Fruit fly (Drosophila melanogaster) whole organism, embryonic: ENCODE data around the gene Atf3.

Source experiments
- Atf3 ChIP-seq: fragments of 200-800 bp; sonication (Bioruptor generic); optimal IDR thresholded peaks from 3 replicates; lab custom pipeline; 2016; ENCODE audit warnings: missing biosample characterization, missing genetic modification characterization
- CG10431 ChIP-seq: fragments of 200-800 bp; sonication (Bioruptor generic); optimal IDR thresholded peaks from 3 replicates; lab custom pipeline; 2018; ENCODE audit warnings: missing biosample characterization, mild to moderate bottlenecking, missing genetic modification characterization
- CG11456 ChIP-seq: fragments of 200-800 bp; sonication (Bioruptor generic); IDR thresholded peaks from 3 replicates; pipeline ENCODE4 v1.3.6; 2022; ENCODE audit warnings: missing biosample characterization, missing genetic modification characterization
- CG12744 ChIP-seq: fragments of 200-800 bp; sonication (Bioruptor generic); optimal IDR thresholded peaks from 2 replicates; lab custom pipeline; 2016; ENCODE audit warnings: missing biosample characterization, missing genetic modification characterization
- CG14667 ChIP-seq: fragments of 200-800 bp; sonication (Bioruptor generic); IDR thresholded peaks from 2 replicates; pipeline ENCODE4 v1.3.6; 2022; ENCODE audit warnings: missing biosample characterization, missing genetic modification characterization
- CG14965 ChIP-seq: fragments of 200-800 bp; sonication (Bioruptor generic); optimal IDR thresholded peaks from 2 replicates; lab custom pipeline; 2016; ENCODE audit warnings: missing biosample characterization, missing genetic modification characterization, borderline replicate concordance
- CG15479 ChIP-seq: fragments of 200-800 bp; sonication (Bioruptor generic); optimal IDR thresholded peaks from 3 replicates; lab custom pipeline; 2019; ENCODE audit warnings: missing biosample characterization, mild to moderate bottlenecking, missing genetic modification characterization, moderate library complexity
- CG16779 ChIP-seq: fragments of 200-800 bp; sonication (Bioruptor generic); IDR thresholded peaks from 2 replicates; pipeline ENCODE4 v1.3.6; 2022; ENCODE audit warnings: missing biosample characterization, missing genetic modification characterization
- CG16813 ChIP-seq: fragments of 200-800 bp; sonication (Bioruptor generic); IDR thresholded peaks from 3 replicates; pipeline ENCODE4 v1.3.6; 2022; ENCODE audit warnings: missing biosample characterization, missing genetic modification characterization; ENCODE audit not compliant: partially characterized antibody
- CG17328 ChIP-seq: fragments of 200-800 bp; sonication (Bioruptor generic); IDR thresholded peaks from 2 replicates; pipeline ENCODE4 v1.3.6; 2022; ENCODE audit warnings: missing biosample characterization, missing genetic modification characterization
- CG17359 ChIP-seq: fragments of 200-800 bp; sonication (Bioruptor generic); optimal IDR thresholded peaks from 3 replicates; lab custom pipeline; 2018; ENCODE audit warnings: missing biosample characterization, mild to moderate bottlenecking, missing genetic modification characterization, moderate library complexity
- CG1792 ChIP-seq: fragments of 200-800 bp; sonication (Bioruptor generic); optimal IDR thresholded peaks from 2 replicates; lab custom pipeline; 2016; ENCODE audit warnings: missing biosample characterization, missing genetic modification characterization
- CG2120 ChIP-seq: fragments of 200-800 bp; sonication (Bioruptor generic); optimal IDR thresholded peaks from 3 replicates; lab custom pipeline; 2016; ENCODE audit warnings: missing biosample characterization, missing genetic modification characterization
- CG2678 ChIP-seq: fragments of 200-800 bp; sonication (Bioruptor generic); optimal IDR thresholded peaks from 3 replicates; lab custom pipeline; 2019; ENCODE audit warnings: missing biosample characterization, mild to moderate bottlenecking, missing genetic modification characterization, moderate library complexity
- CG2875 ChIP-seq: fragments of 200-800 bp; sonication (Bioruptor generic); optimal IDR thresholded peaks from 2 replicates; lab custom pipeline; 2017; ENCODE audit warnings: missing biosample characterization, mild to moderate bottlenecking, missing genetic modification characterization, missing genetic modification reagents
- CG2889 ChIP-seq: fragments of 200-800 bp; sonication (Bioruptor generic); IDR thresholded peaks from 3 replicates; pipeline ENCODE4 v1.3.6; 2022; ENCODE audit warnings: missing biosample characterization, missing genetic modification characterization
- CG42726 ChIP-seq: fragments of 200-800 bp; sonication (Bioruptor generic); IDR thresholded peaks from 2 replicates; pipeline ENCODE4 v1.3.6; 2022; ENCODE audit warnings: missing biosample characterization, missing genetic modification characterization; ENCODE audit not compliant: partially characterized antibody
- CG4730 ChIP-seq: fragments of 200-800 bp; sonication (Bioruptor generic); IDR thresholded peaks from 2 replicates; pipeline ENCODE4 v1.3.6; 2022; ENCODE audit warnings: missing biosample characterization, missing genetic modification characterization
- CG4820 ChIP-seq: fragments of 200-800 bp; sonication (Bioruptor generic); optimal IDR thresholded peaks from 3 replicates; lab custom pipeline; 2016; ENCODE audit warnings: missing biosample characterization, missing genetic modification characterization
- CG7372 ChIP-seq: fragments of 200-800 bp; sonication (Bioruptor generic); IDR thresholded peaks from 2 replicates; pipeline ENCODE4 v1.3.6; 2022; ENCODE audit warnings: missing biosample characterization, missing genetic modification characterization
- CG7839 ChIP-seq: fragments of 200-800 bp; sonication (Bioruptor generic); optimal IDR thresholded peaks from 3 replicates; lab custom pipeline; 2018; ENCODE audit warnings: missing biosample characterization, mild to moderate bottlenecking, missing genetic modification characterization, moderate library complexity
- CG8281 ChIP-seq: fragments of 200-800 bp; sonication (Bioruptor generic); optimal IDR thresholded peaks from 2 replicates; lab custom pipeline; 2018; ENCODE audit warnings: missing biosample characterization, mild to moderate bottlenecking, missing genetic modification characterization, moderate library complexity
- CG9727 ChIP-seq: fragments of 200-800 bp; sonication (Bioruptor generic); optimal IDR thresholded peaks from 3 replicates; lab custom pipeline; 2017; ENCODE audit warnings: missing biosample characterization, mild to moderate bottlenecking, missing genetic modification characterization
- CG9817 ChIP-seq: fragments of 200-800 bp; sonication (Bioruptor generic); optimal IDR thresholded peaks from 2 replicates; lab custom pipeline; 2018; ENCODE audit warnings: missing biosample characterization, mild to moderate bottlenecking, missing genetic modification characterization, moderate library complexity
- CG9932 ChIP-seq: fragments of 200-800 bp; sonication (Bioruptor generic); IDR thresholded peaks from 2 replicates; pipeline ENCODE4 v1.3.6; 2022; ENCODE audit warnings: missing biosample characterization, missing genetic modification characterization
- ERR ChIP-seq: fragments of 200-800 bp; sonication (Bioruptor generic); optimal IDR thresholded peaks from 2 replicates; lab custom pipeline; 2016; ENCODE audit warnings: missing biosample characterization, missing genetic modification characterization
- Max ChIP-seq: fragments of 200-800 bp; sonication (Bioruptor generic); optimal IDR thresholded peaks from 2 replicates; lab custom pipeline; 2016; ENCODE audit warnings: missing biosample characterization, mild to moderate bottlenecking, missing genetic modification characterization
- Med ChIP-seq: fragments of 200-800 bp; sonication (Bioruptor generic); peaks from one replicate; lab custom pipeline; 2016; ENCODE audit warnings: missing biosample characterization, missing genetic modification characterization, mild to moderate bottlenecking, inconsistent platforms, moderate library complexity
- Spps ChIP-seq: fragments of 200-800 bp; sonication (Bioruptor generic); optimal IDR thresholded peaks from 2 replicates; lab custom pipeline; 2018; ENCODE audit warnings: missing biosample characterization, mild to moderate bottlenecking, missing genetic modification characterization
- Sry-β ChIP-seq: fragments of 200-800 bp; sonication (Bioruptor generic); optimal IDR thresholded peaks from 2 replicates; lab custom pipeline; 2018; ENCODE audit warnings: missing biosample characterization, mild to moderate bottlenecking, missing genetic modification characterization, moderate library complexity
- Ssrp ChIP-seq: fragments of 200-800 bp; sonication (Bioruptor generic); optimal IDR thresholded peaks from 2 replicates; lab custom pipeline; 2018; ENCODE audit warnings: missing biosample characterization, mild to moderate bottlenecking, missing genetic modification characterization, moderate library complexity
- Xrp1 ChIP-seq: fragments of 200-800 bp; sonication (Bioruptor generic); IDR thresholded peaks from 2 replicates; pipeline ENCODE4 v1.3.6; 2022; ENCODE audit warnings: missing biosample characterization, missing genetic modification characterization
- ase ChIP-seq: fragments of 200-800 bp; sonication (Bioruptor generic); IDR thresholded peaks from 3 replicates; pipeline ENCODE4 v1.3.6; 2022; ENCODE audit warnings: missing biosample characterization, missing genetic modification characterization
- br ChIP-seq: fragments of >200 bp; optimal IDR thresholded peaks from 2 replicates; lab custom pipeline; 2017
- cad ChIP-seq: fragments of >200 bp; optimal IDR thresholded peaks from 2 replicates; lab custom pipeline; 2017; ENCODE audit warnings: missing biosample characterization, missing genetic modification characterization
- chm ChIP-seq: fragments of 200-800 bp; sonication (Bioruptor generic); IDR thresholded peaks from 2 replicates; pipeline ENCODE4 v1.3.6; 2022; ENCODE audit warnings: missing biosample characterization, missing genetic modification characterization
- dati ChIP-seq: fragments of 200-800 bp; sonication (Bioruptor generic); IDR thresholded peaks from 2 replicates; pipeline ENCODE4 v1.3.6; 2022; ENCODE audit warnings: missing biosample characterization, missing genetic modification characterization
- dpn ChIP-seq, 2 experiments: fragments of 200-800 bp; sonication (Bioruptor generic); optimal IDR thresholded peaks; 3 replicates each; lab custom pipeline; 2016; ENCODE audit warnings: missing biosample characterization in 2 of 2, missing genetic modification characterization in 2 of 2
- fd96Cb ChIP-seq: fragments of 200-800 bp; sonication (Bioruptor generic); optimal IDR thresholded peaks from 2 replicates; lab custom pipeline; 2018; ENCODE audit warnings: missing biosample characterization, mild to moderate bottlenecking, missing genetic modification characterization, moderate library complexity
- grau ChIP-seq: fragments of 200-800 bp; optimal IDR thresholded peaks from 3 replicates; lab custom pipeline; 2019; ENCODE audit warnings: missing biosample characterization, mild to moderate bottlenecking, missing genetic modification characterization, moderate library complexity
- h ChIP-seq: fragments of >200 bp; optimal IDR thresholded peaks from 2 replicates; lab custom pipeline; 2017
- ken ChIP-seq: fragments of 200-800 bp; sonication (Bioruptor generic); IDR thresholded peaks from 3 replicates; pipeline ENCODE4 v1.3.6; 2022; ENCODE audit warnings: missing biosample characterization, missing genetic modification characterization
- run ChIP-seq: fragments of 200-800 bp; sonication (Bioruptor generic); optimal IDR thresholded peaks from 3 replicates; lab custom pipeline; 2018; ENCODE audit warnings: missing biosample characterization, mild to moderate bottlenecking, missing genetic modification characterization
- ssp ChIP-seq: fragments of 200-800 bp; sonication (Bioruptor generic); IDR thresholded peaks from 2 replicates; pipeline ENCODE4 v1.3.6; 2022; ENCODE audit warnings: missing biosample characterization, missing genetic modification characterization
- tna ChIP-seq: fragments of 200-800 bp; sonication (Bioruptor generic); IDR thresholded peaks from 2 replicates; pipeline ENCODE4 v1.3.6; 2022; ENCODE audit warnings: missing biosample characterization, missing genetic modification characterization; ENCODE audit not compliant: partially characterized antibody
- toy ChIP-seq: fragments of 200-800 bp; sonication (Bioruptor generic); IDR thresholded peaks from 2 replicates; pipeline ENCODE4 v1.3.6; 2022; ENCODE audit warnings: missing biosample characterization, missing genetic modification characterization
- tup ChIP-seq: fragments of 200-800 bp; sonication (Bioruptor generic); optimal IDR thresholded peaks from 2 replicates; lab custom pipeline; 2016; ENCODE audit warnings: missing biosample characterization, mild to moderate bottlenecking, missing genetic modification characterization, moderate library complexity
- zen ChIP-seq: fragments of 200-800 bp; sonication (Bioruptor generic); optimal IDR thresholded peaks from 3 replicates; lab custom pipeline; 2018; ENCODE audit warnings: missing biosample characterization, mild to moderate bottlenecking, missing genetic modification characterization, moderate library complexity
- zen2 ChIP-seq: fragments of 200-800 bp; sonication (Bioruptor generic); IDR thresholded peaks from 3 replicates; pipeline ENCODE4 v1.3.6; 2022; ENCODE audit warnings: missing biosample characterization, missing genetic modification characterization; ENCODE audit not compliant: partially characterized antibody

The Atf3 gene

dm6 chrX:1234817-1235617 lies 40.1 kb downstream of the Atf3 start (continued):
- peak; percentile 84 for TF ChIP-seq grau (tag; lab: Kevin White, UChicago)
- TF ChIP-seq CG17359 (tag; lab: Kevin White, UChicago): peak; percentile 81
- TF ChIP-seq CG7839 (tag; lab: Kevin White, UChicago): peak; percentile 86
- peak; percentile 64 for TF ChIP-seq CG12744 (GFP tag; lab: Kevin White, UChicago)
- TF ChIP-seq CG2889 (GFP tag; lab: Robert Waterston, UW): peak; percentile 65; the same call in 1 of the 3 replicates
- peak; percentile 83 for TF ChIP-seq CG11456 (GFP tag; lab: Robert Waterston, UW)
- peak; percentile 89 for TF ChIP-seq chm (GFP tag; lab: Robert Waterston, UW)
- TF ChIP-seq toy: peak; percentile 35; the same call in 1 of the 2 replicates
- peak; percentile 58 for TF ChIP-seq dpn (GFP tag; optimal IDR thresholded peaks at IDR 0.05; lab: Kevin White, UChicago)
- peak; percentile 49 for TF ChIP-seq CG10431
- TF ChIP-seq CG4820: peak; percentile 60
- TF ChIP-seq ken (GFP tag; lab: Robert Waterston, UW): peak; percentile 82
- peak; percentile 48 for TF ChIP-seq run
- TF ChIP-seq ssp: peak; percentile 74
- TF ChIP-seq CG2678 (tag; lab: Kevin White, UChicago): peak; percentile 85
- TF ChIP-seq CG2120: peak; percentile 83
- TF ChIP-seq CG9817 (tag; lab: Kevin White, UChicago): peak; percentile 62
- TF ChIP-seq tup (GFP tag; lab: Kevin White, UChicago): peak; percentile 62
- TF ChIP-seq CG15479 (GFP tag; lab: Kevin White, UChicago): peak; percentile 21
- peak; percentile 83 for TF ChIP-seq CG17328 (GFP tag; lab: Robert Waterston, UW)
- peak; percentile 55 for TF ChIP-seq CG2875 (GFP tag; lab: Kevin White, UChicago)
- peak; percentile 4 for TF ChIP-seq CG14965 (GFP tag; lab: Kevin White, UChicago)
- peak; percentile 83 for TF ChIP-seq CG9727 (GFP tag; lab: Kevin White, UChicago)
- peak; percentile 62 for TF ChIP-seq CG9932
- peak; percentile 97 for TF ChIP-seq Med (GFP tag; lab: Kevin White, UChicago)
- peak; percentile 1 for TF ChIP-seq Sry-β (GFP tag; lab: Kevin White, UChicago)
- peak; percentile 85 for TF ChIP-seq fd96Cb (tag; lab: Kevin White, UChicago)
- TF ChIP-seq CG16779 (GFP tag; lab: Robert Waterston, UW): no peak
- TF ChIP-seq CG42726 (GFP tag; lab: Robert Waterston, UW): peak; percentile 45; the same call in 1 of the 2 replicates
- peak; percentile 63 for TF ChIP-seq CG8281 (tag; lab: Kevin White, UChicago)
- peak; percentile 90 for TF ChIP-seq Xrp1
- TF ChIP-seq ERR (GFP tag; lab: Kevin White, UChicago): no peak
- peak; percentile 82 for TF ChIP-seq zen
- no peak for TF ChIP-seq br (lab: Kevin White, UChicago)
- no peak for TF ChIP-seq cad (GFP tag; lab: Kevin White, UChicago)
- no peak; the same call in 1 of the 2 replicates for TF ChIP-seq CG7372 (GFP tag; lab: Robert Waterston, UW)
- no peak; the same call in 2 of the 3 replicates for TF ChIP-seq CG16813 (GFP tag; lab: Robert Waterston, UW)
- TF ChIP-seq h (lab: Kevin White, UChicago): no peak
- TF ChIP-seq dati: peak; percentile 64
- TF ChIP-seq tna: no peak
- TF ChIP-seq Max (GFP tag; lab: Kevin White, UChicago): peak; percentile 45
- peak; percentile 66 for TF ChIP-seq CG1792
- peak; percentile 69 for TF ChIP-seq CG4730
- TF ChIP-seq CG14667 (GFP tag; lab: Robert Waterston, UW): peak; percentile 73
- TF ChIP-seq zen2 (GFP tag; lab: Robert Waterston, UW): no peak
- TF ChIP-seq Ssrp: peak; percentile 83
- TF ChIP-seq Atf3 (GFP tag; lab: Kevin White, UChicago): peak; percentile 97
- TF ChIP-seq Spps (tag; lab: Kevin White, UChicago): peak; percentile 62
- TF ChIP-seq ase (GFP tag; lab: Robert Waterston, UW): peak; percentile 82
